Worm (Caenorhabditis elegans): ENCODE results near the gene nhr-152.

The nhr-152 gene

DNA sequence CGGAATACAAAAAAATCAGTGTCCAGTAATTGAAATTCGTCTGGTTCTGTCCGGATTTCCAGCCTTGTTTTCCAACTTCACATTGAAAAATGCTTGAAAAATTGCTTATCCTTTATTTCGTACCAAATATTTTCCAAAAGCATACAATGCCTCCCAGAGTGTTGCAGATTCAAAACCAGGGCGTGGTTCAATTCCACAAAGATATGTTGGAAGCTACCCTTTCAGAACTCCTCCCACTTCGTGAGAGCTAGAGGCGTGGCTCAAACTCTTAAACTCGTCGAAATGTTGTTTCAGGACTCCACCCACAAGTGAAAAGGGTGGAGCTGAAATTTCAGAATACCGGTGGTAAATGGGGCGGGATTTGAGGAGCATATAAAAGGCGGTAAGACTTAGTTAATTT lies 10.2 kb upstream of the nhr-152 start, which contains the start of gene C12D5.3:
Gene C12D5.3, plus strand, starts transcription at position 301 of the 400 bp plus-strand sequence.
- no peak for TF ChIP-seq hmg-1.1 (GFP tag; IDR thresholded peaks at IDR 0.05)
- TF ChIP-seq ceh-62 (tag; optimal IDR thresholded peaks at IDR 0.05): no peak
- no peak for TF ChIP-seq tra-1 (GFP tag; IDR thresholded peaks at IDR 0.05)
- no peak for TF ChIP-seq T20F7.1 (GFP tag; optimal IDR thresholded peaks at IDR 0.05)
- no peak for TF ChIP-seq mxl-3 (GFP tag; optimal IDR thresholded peaks at IDR 0.05)
- TF ChIP-seq mes-2 (tag; optimal IDR thresholded peaks at IDR 0.05; ENCODE audit: poor library complexity, severe bottlenecking): no peak
- no peak for TF ChIP-seq zip-11 (GFP tag; IDR thresholded peaks at IDR 0.05)
- no peak for TF ChIP-seq Y5F2A.4 (GFP tag; optimal IDR thresholded peaks at IDR 0.05)
- no peak for TF ChIP-seq daf-19 (GFP tag; conservative IDR thresholded peaks at IDR 0.05)
- no peak for TF ChIP-seq zag-1 (tag; optimal IDR thresholded peaks at IDR 0.05)
- no peak for TF ChIP-seq pqm-1 (tag; optimal IDR thresholded peaks at IDR 0.05)
- no peak for TF ChIP-seq R02D3.7 (tag; optimal IDR thresholded peaks at IDR 0.05)
- no peak for TF ChIP-seq ceh-20 (GFP tag; IDR thresholded peaks at IDR 0.05)
- no peak for TF ChIP-seq Y48G9A.11 (GFP tag; IDR thresholded peaks at IDR 0.05)
- TF ChIP-seq dmd-6 (GFP tag; IDR thresholded peaks at IDR 0.05): no peak
- no peak for TF ChIP-seq lin-13 (GFP tag; optimal IDR thresholded peaks at IDR 0.05)
- no peak for TF ChIP-seq gei-8 (GFP tag; optimal IDR thresholded peaks at IDR 0.05)
- TF ChIP-seq nhr-10 (tag; optimal IDR thresholded peaks at IDR 0.05): no peak

DNA sequence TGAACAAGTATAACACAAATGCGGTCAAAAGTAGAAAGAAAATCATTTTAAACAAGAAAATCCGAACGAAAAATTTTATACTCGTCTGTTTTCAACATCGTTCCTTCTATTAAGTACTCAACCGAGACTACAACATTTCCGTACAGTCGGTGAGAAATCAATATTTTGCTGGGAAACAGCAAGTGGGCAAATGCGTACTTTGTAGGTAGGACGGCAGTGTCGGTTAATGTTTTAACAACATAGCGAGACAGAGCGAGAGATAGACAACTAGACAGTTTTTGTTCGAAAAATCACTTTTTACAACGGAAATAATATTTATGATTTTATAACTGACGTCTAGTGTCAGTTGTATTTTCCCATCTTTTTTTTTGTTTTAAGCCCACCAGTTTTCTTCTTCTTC lies 4.8 kb upstream of the nhr-152 start, which contains the start of gene cyp-33A1:
Gene cyp-33A1, minus strand, starts transcription at position 72 of the 400 bp plus-strand sequence.
- TF ChIP-seq mdl-1 (tag; optimal IDR thresholded peaks at IDR 0.05) (peak in 1 of 2 experiments; percentile 27), dve-1 (tag; optimal IDR thresholded peaks at IDR 0.05; ENCODE audit: insufficient read depth) (peak; percentile 51), daf-16 (GFP tag; optimal IDR thresholded peaks at IDR 0.05) (no peak), daf-16 (tag; optimal IDR thresholded peaks at IDR 0.05) (peak; percentile 88), nhr-28 (tag; optimal IDR thresholded peaks at IDR 0.05) (peak; percentile 100), mxl-3 (GFP tag; optimal IDR thresholded peaks at IDR 0.05) (peak; percentile 15), nhr-77 (tag; optimal IDR thresholded peaks at IDR 0.05) (peak; percentile 38), F44E2.7 (GFP tag; IDR thresholded peaks at IDR 0.05) (no peak), F10B5.3 (tag; optimal IDR thresholded peaks at IDR 0.05) (no peak), lin-15B (tag; optimal IDR thresholded peaks at IDR 0.05) (no peak)

- TF ChIP-seq unc-62 (GFP tag; optimal IDR thresholded peaks at IDR 0.05 in 1 of 2) (peak in 1 of 2 experiments; percentile 68), unc-62 (tag; optimal IDR thresholded peaks at IDR 0.05) (no peak), madf-9 (GFP tag; conservative IDR thresholded peaks at IDR 0.05) (no peak)
These were observed 2.1 kb upstream of the nhr-152 start, which contains the start of gene sre-11 for ce11 chrV:7683907-7684655. TSS of gene sre-11 (minus strand) at chrV:7683957.

ce11 chrV:7689888-7690287 lies 3.7 kb downstream of the nhr-152 start, which contains the start of gene C12D5.9:
TSS of gene C12D5.9 (minus strand) at chrV:7689988.
- no peak for TF ChIP-seq mes-2 (tag; optimal IDR thresholded peaks at IDR 0.05; ENCODE audit: poor library complexity, severe bottlenecking)
- no peak for TF ChIP-seq T20F7.1 (GFP tag; optimal IDR thresholded peaks at IDR 0.05)
- TF ChIP-seq unc-130 (GFP tag; optimal IDR thresholded peaks at IDR 0.05): no peak
- no peak for TF ChIP-seq lin-15B (tag; optimal IDR thresholded peaks at IDR 0.05)
- TF ChIP-seq snpc-1.2 (GFP tag; IDR thresholded peaks at IDR 0.05): no peak
- no peak for TF ChIP-seq nhr-11 (tag; optimal IDR thresholded peaks at IDR 0.05)
- no peak for TF ChIP-seq F44E2.7 (GFP tag; IDR thresholded peaks at IDR 0.05)
- TF ChIP-seq daf-8 (GFP tag; IDR thresholded peaks at IDR 0.05): no peak
- TF ChIP-seq lin-1 (GFP tag; IDR thresholded peaks at IDR 0.05): no peak
- TF ChIP-seq lin-13 (GFP tag; optimal IDR thresholded peaks at IDR 0.05): no peak
- TF ChIP-seq dmd-6 (GFP tag; IDR thresholded peaks at IDR 0.05): no peak
- TF ChIP-seq F37D6.2 (tag; optimal IDR thresholded peaks at IDR 0.05): no peak
- TF ChIP-seq F49E8.2 (tag; optimal IDR thresholded peaks at IDR 0.05; ENCODE audit: borderline replicate concordance): no peak
- TF ChIP-seq lin-38 (GFP tag; IDR thresholded peaks at IDR 0.05): no peak
- no peak for TF ChIP-seq unc-62 (GFP tag; optimal IDR thresholded peaks at IDR 0.05 in 1 of 2)
- no peak for TF ChIP-seq unc-62 (tag; optimal IDR thresholded peaks at IDR 0.05)
- no peak for TF ChIP-seq zip-2 (tag; optimal IDR thresholded peaks at IDR 0.05)
- no peak for TF ChIP-seq ceh-82 (tag; optimal IDR thresholded peaks at IDR 0.05)
- TF ChIP-seq ama-1 (optimal IDR thresholded peaks at IDR 0.05): no peak

Measured in whole organism, L4 larva.